In the genomic region with DNA sequence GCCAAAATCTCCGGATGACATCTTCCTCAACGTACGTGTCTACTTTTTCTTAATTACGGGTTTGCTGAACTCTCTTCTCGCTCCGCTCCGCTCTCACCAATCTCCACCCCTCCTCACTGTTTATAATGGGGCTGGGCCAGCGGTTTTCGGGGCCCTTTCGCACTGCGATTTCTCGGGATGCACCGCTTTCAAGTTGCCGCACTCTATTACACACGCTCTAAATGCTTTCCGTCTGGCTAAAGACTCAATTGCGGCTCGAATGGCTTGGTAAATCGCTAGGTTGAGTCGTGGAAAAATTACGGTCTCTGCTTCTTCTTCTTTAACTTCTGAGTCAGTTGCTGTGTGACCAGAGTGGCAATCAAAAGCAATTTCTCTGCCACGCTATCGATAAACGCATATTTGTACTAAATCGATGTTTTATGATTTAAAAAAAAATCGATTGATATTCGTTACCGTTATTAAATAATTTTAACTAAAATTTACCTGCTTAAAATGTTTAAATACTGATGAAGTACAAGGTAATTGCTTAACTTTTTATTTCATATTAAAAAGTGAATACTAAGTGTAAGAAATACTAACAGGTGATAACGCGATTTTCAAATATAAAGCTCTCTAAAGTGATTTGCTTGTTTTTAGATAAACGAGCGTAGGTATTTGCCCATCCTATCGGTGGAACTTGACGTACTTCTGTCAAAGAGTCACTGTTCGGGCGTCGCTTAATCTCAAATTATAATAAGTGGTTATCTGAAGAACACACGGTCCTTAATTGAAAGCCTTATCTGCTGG, we compare ENCODE assay signal across 1 fruit fly cellular context.
TF ChIP-seq lines count a peak whose summit lies in the region.

Gene Rab6 (minus strand): TSS at position 338 of the 786 bp plus-strand sequence.
Gene Phae1 (plus strand): TSS at position 639 of the 786 bp plus-strand sequence.

TF ChIP-seq in whole organism, embryonic, 481 proteins besides CTCF, POLR2A, EP300 and RAD21 (continued from another document and continues in another):
- peak; percentile 6 for TF ChIP-seq her (GFP tag; optimal IDR thresholded peaks at IDR 0.05; lab: Kevin White, UChicago)
- peak; percentile 14 for TF ChIP-seq lilli (GFP tag; optimal IDR thresholded peaks at IDR 0.05; lab: Kevin White, UChicago)
- peak; percentile 34 for TF ChIP-seq CG2712 (tag; optimal IDR thresholded peaks at IDR 0.05; lab: Kevin White, UChicago)
- peak; percentile 85; the same call in 1 of the 3 replicates for TF ChIP-seq CG34422 (GFP tag; IDR thresholded peaks at IDR 0.05; lab: Robert Waterston, UW)
- peak; percentile 29 for TF ChIP-seq sens (GFP tag; lab: Kevin White, UChicago)
- TF ChIP-seq seq (GFP tag; IDR thresholded peaks at IDR 0.05; lab: Robert Waterston, UW): peak; percentile 18; the same call in 1 of the 2 replicates
- peak; percentile 0 for TF ChIP-seq zen (tag; optimal IDR thresholded peaks at IDR 0.05; lab: Kevin White, UChicago)
- no peak for TF ChIP-seq Elba2 (GFP tag; optimal IDR thresholded peaks at IDR 0.05; lab: Kevin White, UChicago)
- TF ChIP-seq otp (GFP tag; IDR thresholded peaks at IDR 0.05; lab: Robert Waterston, UW): no peak
- TF ChIP-seq Fer2 (tag; optimal IDR thresholded peaks at IDR 0.05; lab: Kevin White, UChicago): no peak
- no peak for TF ChIP-seq Ssrp (tag; optimal IDR thresholded peaks at IDR 0.05; lab: Kevin White, UChicago)
- TF ChIP-seq grau (tag; optimal IDR thresholded peaks at IDR 0.05; lab: Kevin White, UChicago): no peak
- no peak for TF ChIP-seq CG12219 (GFP tag; optimal IDR thresholded peaks at IDR 0.05; lab: Kevin White, UChicago)
- peak; percentile 55; the same call in 1 of the 2 replicates for TF ChIP-seq tna (GFP tag; IDR thresholded peaks at IDR 0.05; lab: Robert Waterston, UW; ENCODE audit: partially characterized antibody)
- peak; percentile 71 for TF ChIP-seq CG34224 (GFP tag; IDR thresholded peaks at IDR 0.05; lab: Robert Waterston, UW; ENCODE audit: partially characterized antibody)
- no peak for TF ChIP-seq croc (GFP tag; conservative IDR thresholded peaks at IDR 0.05; lab: Robert Waterston, UW)
- peak in 1 of 2 experiments; percentile 27 for TF ChIP-seq Pdp1 (GFP tag; optimal IDR thresholded peaks at IDR 0.05; lab: Kevin White, UChicago)
- TF ChIP-seq CG8765 (GFP tag; IDR thresholded peaks at IDR 0.05; lab: Robert Waterston, UW): no peak
- TF ChIP-seq CG10267 (tag; optimal IDR thresholded peaks at IDR 0.05; lab: Kevin White, UChicago): peak; percentile 56
- peak; percentile 83 for TF ChIP-seq unc-4 (GFP tag; IDR thresholded peaks at IDR 0.05; lab: Robert Waterston, UW; ENCODE audit: partially characterized antibody)
- peak; percentile 34; the same call in 1 of the 3 replicates for TF ChIP-seq CG11695 (GFP tag; IDR thresholded peaks at IDR 0.05; lab: Robert Waterston, UW)
- TF ChIP-seq disco-r (GFP tag; optimal IDR thresholded peaks at IDR 0.05; lab: Kevin White, UChicago): no peak
- no peak for TF ChIP-seq CG13123 (GFP tag; optimal IDR thresholded peaks at IDR 0.05; lab: Kevin White, UChicago)
- TF ChIP-seq pros (GFP tag; optimal IDR thresholded peaks at IDR 0.05; lab: Kevin White, UChicago): peak; percentile 6
- peak; percentile 59 for TF ChIP-seq CG8290 (GFP tag; optimal IDR thresholded peaks at IDR 0.05; lab: Kevin White, UChicago)
- TF ChIP-seq CG8290 (tag; optimal IDR thresholded peaks at IDR 0.05; lab: Kevin White, UChicago): no peak
- peak; percentile 67; the same call in 2 of the 3 replicates for TF ChIP-seq Opbp (GFP tag; IDR thresholded peaks at IDR 0.05; lab: Robert Waterston, UW; ENCODE audit: partially characterized antibody)
- TF ChIP-seq CG13287 (GFP tag; IDR thresholded peaks at IDR 0.05; lab: Robert Waterston, UW; ENCODE audit: partially characterized antibody): peak; percentile 84
- TF ChIP-seq CG12236 (GFP tag; optimal IDR thresholded peaks at IDR 0.05; lab: Kevin White, UChicago): no peak
- no peak for TF ChIP-seq Six4 (GFP tag; optimal IDR thresholded peaks at IDR 0.05; lab: Kevin White, UChicago)
- TF ChIP-seq CHES-1-like (GFP tag; optimal IDR thresholded peaks at IDR 0.05; lab: Kevin White, UChicago): peak; percentile 41
- peak; percentile 55; the same call in 1 of the 2 replicates for TF ChIP-seq CG2129 (GFP tag; IDR thresholded peaks at IDR 0.05; lab: Robert Waterston, UW; ENCODE audit: partially characterized antibody)
- TF ChIP-seq Usf (GFP tag; optimal IDR thresholded peaks at IDR 0.05; lab: Kevin White, UChicago): no peak
- 0 out of 3 replicates have a peak, but pooled peaks have one; percentile 24 for TF ChIP-seq row (GFP tag; IDR thresholded peaks at IDR 0.05; lab: Robert Waterston, UW)
- TF ChIP-seq inv (GFP tag; IDR thresholded peaks at IDR 0.05; lab: Robert Waterston, UW; ENCODE audit: partially characterized antibody): peak; percentile 72; the same call in 1 of the 2 replicates
- TF ChIP-seq CG1529 (GFP tag; optimal IDR thresholded peaks at IDR 0.05; lab: Kevin White, UChicago): peak; percentile 14
- peak; percentile 44 for TF ChIP-seq nmo (GFP tag; optimal IDR thresholded peaks at IDR 0.05; lab: Kevin White, UChicago)
- peak; percentile 20 for TF ChIP-seq nom (GFP tag; optimal IDR thresholded peaks at IDR 0.05; lab: Kevin White, UChicago)
- TF ChIP-seq hbn (GFP tag; IDR thresholded peaks at IDR 0.05; lab: Robert Waterston, UW; ENCODE audit: partially characterized antibody): peak; percentile 74
- TF ChIP-seq ase (GFP tag; IDR thresholded peaks at IDR 0.05; lab: Robert Waterston, UW): no peak
- TF ChIP-seq trh (GFP tag; optimal IDR thresholded peaks at IDR 0.05; lab: Kevin White, UChicago): no peak
- no peak for TF ChIP-seq CG1024 (GFP tag; IDR thresholded peaks at IDR 0.05; lab: Robert Waterston, UW)
- TF ChIP-seq ewg (GFP tag; optimal IDR thresholded peaks at IDR 0.05; lab: Kevin White, UChicago): no peak
- TF ChIP-seq CG3847 (GFP tag; IDR thresholded peaks at IDR 0.05; lab: Robert Waterston, UW): peak; percentile 30; the same call in 1 of the 2 replicates
- peak; percentile 22 for TF ChIP-seq CG15601 (tag; optimal IDR thresholded peaks at IDR 0.05; lab: Kevin White, UChicago)
- TF ChIP-seq Dll (GFP tag; IDR thresholded peaks at IDR 0.05; lab: Robert Waterston, UW; ENCODE audit: partially characterized antibody): peak; percentile 83
- TF ChIP-seq Dek (tag; optimal IDR thresholded peaks at IDR 0.05; lab: Kevin White, UChicago): no peak
- TF ChIP-seq repo (GFP tag; optimal IDR thresholded peaks at IDR 0.05; lab: Kevin White, UChicago): no peak
- TF ChIP-seq nerfin-1 (tag; optimal IDR thresholded peaks at IDR 0.05; lab: Kevin White, UChicago): peak; percentile 16
- TF ChIP-seq CG6683 (GFP tag; optimal IDR thresholded peaks at IDR 0.05; lab: Kevin White, UChicago): no peak
- TF ChIP-seq CG10462 (GFP tag; optimal IDR thresholded peaks at IDR 0.05; lab: Kevin White, UChicago): peak; percentile 27
- TF ChIP-seq CG11247 (GFP tag; IDR thresholded peaks at IDR 0.05; lab: Robert Waterston, UW): no peak
- no peak for TF ChIP-seq CG2202 (tag; optimal IDR thresholded peaks at IDR 0.05; lab: Kevin White, UChicago)
- TF ChIP-seq CG17328 (GFP tag; IDR thresholded peaks at IDR 0.05; lab: Robert Waterston, UW): no peak
- peak; percentile 81 for TF ChIP-seq CG9797 (GFP tag; optimal IDR thresholded peaks at IDR 0.05; lab: Kevin White, UChicago)
- TF ChIP-seq hkb (optimal IDR thresholded peaks at IDR 0.05; lab: Kevin White, UChicago): no peak
- 0 out of 2 replicates have a peak, but pooled peaks have one; percentile 34 for TF ChIP-seq hkb (GFP tag; IDR thresholded peaks at IDR 0.05; lab: Robert Waterston, UW)
- TF ChIP-seq CG17361 (GFP tag; IDR thresholded peaks at IDR 0.05; lab: Robert Waterston, UW): 0 out of 3 replicates have a peak, but pooled peaks have one; percentile 23
- no peak for TF ChIP-seq Taf1 (GFP tag; IDR thresholded peaks at IDR 0.05; lab: Robert Waterston, UW)
- TF ChIP-seq Sry-δ (GFP tag; optimal IDR thresholded peaks at IDR 0.05; lab: Kevin White, UChicago): peak; percentile 70
- no peak for TF ChIP-seq lab (GFP tag; optimal IDR thresholded peaks at IDR 0.05; lab: Kevin White, UChicago)
- peak; percentile 95 for TF ChIP-seq CG4617 (GFP tag; optimal IDR thresholded peaks at IDR 0.05; lab: Kevin White, UChicago; ENCODE audit: borderline replicate concordance)
- TF ChIP-seq caup (GFP tag; optimal IDR thresholded peaks at IDR 0.05; lab: Kevin White, UChicago; ENCODE audit: severe bottlenecking): no peak
- no peak for TF ChIP-seq CG3726 (GFP tag; IDR thresholded peaks at IDR 0.05; lab: Robert Waterston, UW)
- peak; percentile 88 for TF ChIP-seq Dref (GFP tag; IDR thresholded peaks at IDR 0.05; lab: Robert Waterston, UW)
- no peak for TF ChIP-seq CG1832 (GFP tag; optimal IDR thresholded peaks at IDR 0.05; lab: Kevin White, UChicago)
- TF ChIP-seq tll (GFP tag; optimal IDR thresholded peaks at IDR 0.05; lab: Kevin White, UChicago): peak in 1 of 2 experiments; percentile 40
- TF ChIP-seq CG7963 (GFP tag; IDR thresholded peaks at IDR 0.05; lab: Robert Waterston, UW; ENCODE audit: partially characterized antibody): peak; percentile 60; the same call in 1 of the 3 replicates
- TF ChIP-seq CG4404 (GFP tag; IDR thresholded peaks at IDR 0.05; lab: Robert Waterston, UW): no peak
- TF ChIP-seq MESR4 (GFP tag; optimal IDR thresholded peaks at IDR 0.05; lab: Kevin White, UChicago): peak; percentile 99
- no peak for TF ChIP-seq dati (GFP tag; IDR thresholded peaks at IDR 0.05; lab: Robert Waterston, UW)
- TF ChIP-seq CG31224 (GFP tag; IDR thresholded peaks at IDR 0.05; lab: Robert Waterston, UW): no peak
- TF ChIP-seq CG4730 (GFP tag; IDR thresholded peaks at IDR 0.05; lab: Robert Waterston, UW): no peak
- no peak for TF ChIP-seq CG12942 (GFP tag; optimal IDR thresholded peaks at IDR 0.05; lab: Kevin White, UChicago)
- TF ChIP-seq CG12659 (GFP tag; optimal IDR thresholded peaks at IDR 0.05; lab: Kevin White, UChicago): peak; percentile 8
- peak; percentile 84 for TF ChIP-seq chinmo (GFP tag; IDR thresholded peaks at IDR 0.05; lab: Robert Waterston, UW; ENCODE audit: partially characterized antibody)
- TF ChIP-seq en (GFP tag; optimal IDR thresholded peaks at IDR 0.05; lab: Kevin White, UChicago): no peak
- no peak for TF ChIP-seq Ada2b (GFP tag; IDR thresholded peaks at IDR 0.05; lab: Robert Waterston, UW)
- TF ChIP-seq HmgD (GFP tag; optimal IDR thresholded peaks at IDR 0.05; lab: Kevin White, UChicago): no peak
- TF ChIP-seq CG5245 (GFP tag; optimal IDR thresholded peaks at IDR 0.05; lab: Kevin White, UChicago): no peak
- TF ChIP-seq scrt (GFP tag; optimal IDR thresholded peaks at IDR 0.05; lab: Kevin White, UChicago): no peak
- TF ChIP-seq CG10147 (GFP tag; optimal IDR thresholded peaks at IDR 0.05; lab: Kevin White, UChicago): peak; percentile 4
- no peak for TF ChIP-seq CG17802 (tag; optimal IDR thresholded peaks at IDR 0.05; lab: Kevin White, UChicago)
- no peak for TF ChIP-seq salm (tag; optimal IDR thresholded peaks at IDR 0.05; lab: Kevin White, UChicago)
- TF ChIP-seq gcm (GFP tag; optimal IDR thresholded peaks at IDR 0.05; lab: Kevin White, UChicago): no peak
- TF ChIP-seq Sin3A (optimal IDR thresholded peaks at IDR 0.05; lab: Kevin White, UChicago): peak; percentile 45
- no peak for TF ChIP-seq ham (GFP tag; IDR thresholded peaks at IDR 0.05; lab: Robert Waterston, UW)
- no peak for TF ChIP-seq CG14965 (GFP tag; optimal IDR thresholded peaks at IDR 0.05; lab: Kevin White, UChicago; ENCODE audit: borderline replicate concordance)
- TF ChIP-seq CG8281 (tag; optimal IDR thresholded peaks at IDR 0.05; lab: Kevin White, UChicago): no peak
- TF ChIP-seq ATbp (GFP tag; optimal IDR thresholded peaks at IDR 0.05; lab: Kevin White, UChicago): no peak
- peak; percentile 87 for TF ChIP-seq HLH4C (GFP tag; IDR thresholded peaks at IDR 0.05; lab: Robert Waterston, UW; ENCODE audit: partially characterized antibody)
- TF ChIP-seq E2f2 (GFP tag; IDR thresholded peaks at IDR 0.05; lab: Robert Waterston, UW): peak; percentile 73
- TF ChIP-seq pan (optimal IDR thresholded peaks at IDR 0.05; lab: Kevin White, UChicago): no peak
- TF ChIP-seq pan (GFP tag; optimal IDR thresholded peaks at IDR 0.05 in 1 of 2, IDR thresholded peaks at IDR 0.05 in 1 of 2): no peak
- TF ChIP-seq CG6854 (GFP tag; optimal IDR thresholded peaks at IDR 0.05; lab: Kevin White, UChicago): no peak
- TF ChIP-seq zen2 (GFP tag; IDR thresholded peaks at IDR 0.05; lab: Robert Waterston, UW; ENCODE audit: partially characterized antibody): peak; percentile 62; the same call in 1 of the 3 replicates
- peak; percentile 83; the same call in 1 of the 2 replicates for TF ChIP-seq bbx (GFP tag; IDR thresholded peaks at IDR 0.05; lab: Robert Waterston, UW; ENCODE audit: partially characterized antibody)
- TF ChIP-seq CG3281 (GFP tag; optimal IDR thresholded peaks at IDR 0.05; lab: Kevin White, UChicago): no peak
- TF ChIP-seq kni (GFP tag; optimal IDR thresholded peaks at IDR 0.05; lab: Kevin White, UChicago): no peak
- peak; percentile 32 for TF ChIP-seq Jarid2 (GFP tag; optimal IDR thresholded peaks at IDR 0.05; lab: Kevin White, UChicago)
- peak; percentile 66 to 68 for TF ChIP-seq Trl (optimal IDR thresholded peaks at IDR 0.05; lab: Kevin White, UChicago)
- TF ChIP-seq Trl (GFP tag; optimal IDR thresholded peaks at IDR 0.05; lab: Kevin White, UChicago): no peak
- peak; percentile 83; the same call in 2 of the 3 replicates for TF ChIP-seq CG11560 (tag; IDR thresholded peaks at IDR 0.05; lab: Robert Waterston, UW)
- TF ChIP-seq Side (GFP tag; optimal IDR thresholded peaks at IDR 0.05; lab: Kevin White, UChicago): peak; percentile 33
- no peak for TF ChIP-seq Hr51 (GFP tag; optimal IDR thresholded peaks at IDR 0.05; lab: Kevin White, UChicago)
- TF ChIP-seq cato (GFP tag; optimal IDR thresholded peaks at IDR 0.05; lab: Kevin White, UChicago; ENCODE audit: borderline replicate concordance): no peak
- peak; percentile 67 for TF ChIP-seq Dp (GFP tag; optimal IDR thresholded peaks at IDR 0.05; lab: Kevin White, UChicago)
- no peak for TF ChIP-seq CG31388 (GFP tag; optimal IDR thresholded peaks at IDR 0.05; lab: Kevin White, UChicago)
- TF ChIP-seq vnd (GFP tag; IDR thresholded peaks at IDR 0.05; lab: Robert Waterston, UW; ENCODE audit: partially characterized antibody): peak; percentile 66
- no peak for TF ChIP-seq gce (GFP tag; IDR thresholded peaks at IDR 0.05; lab: Robert Waterston, UW)
- no peak for TF ChIP-seq CG10959 (GFP tag; IDR thresholded peaks at IDR 0.05; lab: Robert Waterston, UW)
- TF ChIP-seq lbe (GFP tag; optimal IDR thresholded peaks at IDR 0.05; lab: Kevin White, UChicago): no peak
- peak; percentile 44; the same call in 1 of the 2 replicates for TF ChIP-seq MBD-R2 (GFP tag; IDR thresholded peaks at IDR 0.05; lab: Robert Waterston, UW)
- TF ChIP-seq CG31441 (GFP tag; IDR thresholded peaks at IDR 0.05; lab: Robert Waterston, UW): peak; percentile 19; the same call in 1 of the 2 replicates
- no peak for TF ChIP-seq CG1602 (GFP tag; optimal IDR thresholded peaks at IDR 0.05; lab: Kevin White, UChicago)
- no peak for TF ChIP-seq Gug (GFP tag; IDR thresholded peaks at IDR 0.05; lab: Robert Waterston, UW)
- no peak for TF ChIP-seq CG17186 (GFP tag; optimal IDR thresholded peaks at IDR 0.05; lab: Kevin White, UChicago)
